Fruit fly (Drosophila melanogaster) whole organism, embryonic: ENCODE data around the gene Lip2.

Experiments
- Aef1 ChIP-seq: fragments of 200-800 bp; sonication (Bioruptor generic); IDR thresholded peaks from 3 replicates; pipeline ENCODE4 v1.3.6; 2022; ENCODE audit warnings: missing biosample characterization, missing genetic modification characterization
- Antp ChIP-seq: fragments of 200-800 bp; sonication (Bioruptor generic); optimal IDR thresholded peaks from 3 replicates; lab custom pipeline; 2016; ENCODE audit warnings: missing biosample characterization, missing genetic modification characterization
- BEAF-32 ChIP-seq: fragments of 200-800 bp; sonication (Bioruptor generic); optimal IDR thresholded peaks from 3 replicates; lab custom pipeline; 2017; ENCODE audit warnings: missing biosample characterization, missing genetic modification characterization, mild to moderate bottlenecking, moderate library complexity, missing genetic modification reagents
- CG10209 ChIP-seq: fragments of 200-800 bp; sonication (Bioruptor generic); optimal IDR thresholded peaks from 3 replicates; lab custom pipeline; 2017; ENCODE audit warnings: missing biosample characterization, mild to moderate bottlenecking, missing genetic modification characterization, missing genetic modification reagents
- CG10654 ChIP-seq: fragments of 200-800 bp; sonication (Bioruptor generic); optimal IDR thresholded peaks from 2 replicates; lab custom pipeline; 2016; ENCODE audit warnings: missing biosample characterization, missing genetic modification characterization
- CG11560 ChIP-seq: fragments of 200-800 bp; sonication (Bioruptor generic); IDR thresholded peaks from 3 replicates; pipeline ENCODE4 v1.3.6; 2022; ENCODE audit warnings: missing biosample characterization, missing genetic modification characterization
- CG12659 ChIP-seq: fragments of 200-800 bp; sonication (Bioruptor generic); optimal IDR thresholded peaks from 3 replicates; lab custom pipeline; 2017; ENCODE audit warnings: mild to moderate bottlenecking, missing biosample characterization, missing genetic modification reagents, missing genetic modification characterization
- CG1529 ChIP-seq: fragments of 200-800 bp; sonication (Bioruptor generic); optimal IDR thresholded peaks from 3 replicates; lab custom pipeline; 2018; ENCODE audit warnings: missing biosample characterization, missing genetic modification characterization
- CG15514 ChIP-seq: fragments of 200-800 bp; sonication (Bioruptor generic); optimal IDR thresholded peaks from 3 replicates; lab custom pipeline; 2017; ENCODE audit warnings: missing biosample characterization, missing genetic modification characterization, mild to moderate bottlenecking, moderate library complexity, missing genetic modification reagents
- CG1603 ChIP-seq: fragments of 200-800 bp; sonication (Bioruptor generic); optimal IDR thresholded peaks from 2 replicates; lab custom pipeline; 2019; ENCODE audit warnings: missing biosample characterization, mild to moderate bottlenecking, missing genetic modification characterization, moderate library complexity
- CG16813 ChIP-seq: fragments of 200-800 bp; sonication (Bioruptor generic); IDR thresholded peaks from 3 replicates; pipeline ENCODE4 v1.3.6; 2022; ENCODE audit warnings: missing biosample characterization, missing genetic modification characterization; ENCODE audit not compliant: partially characterized antibody
- CG17328 ChIP-seq: fragments of 200-800 bp; sonication (Bioruptor generic); IDR thresholded peaks from 2 replicates; pipeline ENCODE4 v1.3.6; 2022; ENCODE audit warnings: missing biosample characterization, missing genetic modification characterization
- CG18262 ChIP-seq: fragments of 200-800 bp; optimal IDR thresholded peaks from 3 replicates; lab custom pipeline; 2019; ENCODE audit warnings: missing biosample characterization, mild to moderate bottlenecking, missing genetic modification characterization, moderate library complexity
- CG2116 ChIP-seq: fragments of 200-800 bp; sonication (Bioruptor generic); optimal IDR thresholded peaks from 3 replicates; lab custom pipeline; 2018; ENCODE audit warnings: missing biosample characterization, mild to moderate bottlenecking, missing genetic modification characterization
- CG31388 ChIP-seq: fragments of 200-800 bp; sonication (Bioruptor generic); optimal IDR thresholded peaks from 2 replicates; lab custom pipeline; 2016; ENCODE audit warnings: missing biosample characterization, missing genetic modification characterization
- CG4617 ChIP-seq: fragments of 200-800 bp; sonication (Bioruptor generic); optimal IDR thresholded peaks from 3 replicates; lab custom pipeline; 2016; ENCODE audit warnings: missing biosample characterization, missing genetic modification characterization, borderline replicate concordance
- CG6791 ChIP-seq: fragments of 200-800 bp; sonication (Bioruptor generic); IDR thresholded peaks from 3 replicates; pipeline ENCODE4 v1.3.6; 2022; ENCODE audit warnings: missing biosample characterization, missing genetic modification characterization; ENCODE audit not compliant: partially characterized antibody
- CG8290 ChIP-seq, 3 experiments: fragments of 200-800 bp; sonication (Bioruptor generic); optimal IDR thresholded peaks; 2 replicates each; lab custom pipeline; 2016 to 2019; ENCODE audit warnings: missing biosample characterization in 3 of 3, missing genetic modification characterization in 3 of 3, mild to moderate bottlenecking in 2 of 3, moderate library complexity in 1 of 3
- CG8359 ChIP-seq: fragments of 200-800 bp; sonication (Bioruptor generic); optimal IDR thresholded peaks from 2 replicates; lab custom pipeline; 2017; ENCODE audit warnings: missing biosample characterization, mild to moderate bottlenecking, missing genetic modification characterization, borderline replicate concordance
- Dll ChIP-seq: fragments of 200-800 bp; sonication (Bioruptor generic); IDR thresholded peaks from 4 replicates; pipeline ENCODE4 v1.3.6; 2022; ENCODE audit warnings: missing biosample characterization, missing genetic modification characterization; ENCODE audit not compliant: partially characterized antibody
- Dp ChIP-seq: fragments of 200-800 bp; sonication (Bioruptor generic); optimal IDR thresholded peaks from 2 replicates; lab custom pipeline; 2018; ENCODE audit warnings: missing biosample characterization, mild to moderate bottlenecking, missing genetic modification characterization, moderate library complexity
- E2f2 ChIP-seq: fragments of 200-800 bp; sonication (Bioruptor generic); IDR thresholded peaks from 2 replicates; pipeline ENCODE4 v1.3.6; 2022; ENCODE audit warnings: missing biosample characterization, missing genetic modification characterization
- Eip74EF ChIP-seq, 2 experiments: fragments of 200-800 bp in 1 of 2; fragments of >200 bp in 1 of 2; sonication (Bioruptor generic) in 1 of 2; optimal IDR thresholded peaks; 2 replicates each; lab custom pipeline; 2017 to 2019; ENCODE audit warnings: missing biosample characterization in 2 of 2, missing genetic modification characterization in 2 of 2, mild to moderate bottlenecking in 1 of 2, moderate library complexity in 1 of 2
- HLH4C ChIP-seq: fragments of 200-800 bp; sonication (Bioruptor generic); IDR thresholded peaks from 3 replicates; pipeline ENCODE4 v1.3.6; 2022; ENCODE audit warnings: missing biosample characterization, missing genetic modification characterization; ENCODE audit not compliant: partially characterized antibody
- MESR4 ChIP-seq: fragments of 200-800 bp; sonication (Bioruptor generic); optimal IDR thresholded peaks from 2 replicates; lab custom pipeline; 2018; ENCODE audit warnings: missing biosample characterization, mild to moderate bottlenecking, missing genetic modification characterization, moderate library complexity
- Myb ChIP-seq: fragments of 200-800 bp; sonication (Bioruptor generic); optimal IDR thresholded peaks from 2 replicates; lab custom pipeline; 2016; ENCODE audit warnings: missing biosample characterization, missing genetic modification characterization
- Nf-YB ChIP-seq: fragments of 200-800 bp; sonication (Bioruptor generic); optimal IDR thresholded peaks from 3 replicates; lab custom pipeline; 2019; ENCODE audit warnings: missing biosample characterization, mild to moderate bottlenecking, missing genetic modification characterization, moderate library complexity
- Opbp ChIP-seq: fragments of 200-800 bp; sonication (Bioruptor generic); IDR thresholded peaks from 3 replicates; pipeline ENCODE4 v1.3.6; 2022; ENCODE audit warnings: missing biosample characterization, missing genetic modification characterization; ENCODE audit not compliant: partially characterized antibody
- Scr ChIP-seq: fragments of 200-800 bp; sonication (Bioruptor generic); IDR thresholded peaks from 2 replicates; pipeline ENCODE4 v1.3.6; 2022; ENCODE audit warnings: missing biosample characterization, missing genetic modification characterization; ENCODE audit not compliant: partially characterized antibody
- Sry-δ ChIP-seq: fragments of 200-800 bp; sonication (Bioruptor generic); optimal IDR thresholded peaks from 2 replicates; lab custom pipeline; 2016; ENCODE audit warnings: missing biosample characterization, missing genetic modification characterization
- YL-1 ChIP-seq: fragments of 200-800 bp; sonication (Bioruptor generic); optimal IDR thresholded peaks from 3 replicates; lab custom pipeline; 2017; ENCODE audit warnings: missing biosample characterization, mild to moderate bottlenecking, missing genetic modification characterization
- amos ChIP-seq: fragments of 200-800 bp; sonication (Bioruptor generic); IDR thresholded peaks from 2 replicates; pipeline ENCODE4 v1.3.6; 2022; ENCODE audit warnings: missing biosample characterization, missing genetic modification characterization; ENCODE audit not compliant: partially characterized antibody
- crp ChIP-seq, 2 experiments: fragments of 200-800 bp; sonication (Bioruptor generic); optimal IDR thresholded peaks; 2 replicates in 1 of 2; 3 replicates in 1 of 2; lab custom pipeline; 2017; ENCODE audit warnings: missing biosample characterization in 2 of 2, missing genetic modification characterization in 2 of 2, mild to moderate bottlenecking in 1 of 2, moderate library complexity in 1 of 2
- ewg ChIP-seq: fragments of 200-800 bp; sonication (Bioruptor generic); optimal IDR thresholded peaks from 3 replicates; lab custom pipeline; 2017; ENCODE audit warnings: mild to moderate bottlenecking, missing biosample characterization, missing genetic modification reagents, missing genetic modification characterization
- gfzf ChIP-seq: fragments of 200-800 bp; sonication (Bioruptor generic); optimal IDR thresholded peaks from 2 replicates; lab custom pipeline; 2016; ENCODE audit warnings: missing biosample characterization, mild to moderate bottlenecking, missing genetic modification characterization, moderate library complexity
- hb ChIP-seq: fragments of 200-800 bp; sonication (Bioruptor generic); IDR thresholded peaks from 3 replicates; pipeline ENCODE4 v1.3.6; 2022; ENCODE audit warnings: missing biosample characterization, missing genetic modification characterization; ENCODE audit not compliant: partially characterized antibody
- hbn ChIP-seq: fragments of 200-800 bp; sonication (Bioruptor generic); IDR thresholded peaks from 2 replicates; pipeline ENCODE4 v1.3.6; 2022; ENCODE audit warnings: missing biosample characterization, missing genetic modification characterization; ENCODE audit not compliant: partially characterized antibody
- nmo ChIP-seq: fragments of 200-800 bp; sonication (Bioruptor generic); optimal IDR thresholded peaks from 2 replicates; lab custom pipeline; 2018; ENCODE audit warnings: missing biosample characterization, mild to moderate bottlenecking, missing genetic modification characterization, moderate library complexity
- phol ChIP-seq: fragments of 200-800 bp; sonication (Bioruptor generic); optimal IDR thresholded peaks from 3 replicates; lab custom pipeline; 2018; ENCODE audit warnings: missing biosample characterization, mild to moderate bottlenecking, missing genetic modification characterization, moderate library complexity
- pzg ChIP-seq: fragments of 200-800 bp; sonication (Bioruptor generic); optimal IDR thresholded peaks from 3 replicates; lab custom pipeline; 2018; ENCODE audit warnings: missing biosample characterization, mild to moderate bottlenecking, missing genetic modification characterization, moderate library complexity
- sna ChIP-seq: fragments of 200-800 bp; sonication (Bioruptor generic); IDR thresholded peaks from 2 replicates; pipeline ENCODE4 v1.3.6; 2022; ENCODE audit warnings: missing biosample characterization, missing genetic modification characterization; ENCODE audit not compliant: partially characterized antibody
- stwl ChIP-seq: fragments of 200-800 bp; sonication (Bioruptor generic); optimal IDR thresholded peaks from 3 replicates; lab custom pipeline; 2018; ENCODE audit warnings: missing biosample characterization, mild to moderate bottlenecking, missing genetic modification characterization, moderate library complexity
- tup ChIP-seq: fragments of 200-800 bp; sonication (Bioruptor generic); optimal IDR thresholded peaks from 2 replicates; lab custom pipeline; 2016; ENCODE audit warnings: missing biosample characterization, mild to moderate bottlenecking, missing genetic modification characterization, moderate library complexity
- twi ChIP-seq: fragments of 200-800 bp; optimal IDR thresholded peaks from 2 replicates; lab custom pipeline; 2019; ENCODE audit warnings: missing biosample characterization, mild to moderate bottlenecking, missing genetic modification characterization, moderate library complexity
- zen2 ChIP-seq: fragments of 200-800 bp; sonication (Bioruptor generic); IDR thresholded peaks from 3 replicates; pipeline ENCODE4 v1.3.6; 2022; ENCODE audit warnings: missing biosample characterization, missing genetic modification characterization; ENCODE audit not compliant: partially characterized antibody

Lip2 gene

DNA sequence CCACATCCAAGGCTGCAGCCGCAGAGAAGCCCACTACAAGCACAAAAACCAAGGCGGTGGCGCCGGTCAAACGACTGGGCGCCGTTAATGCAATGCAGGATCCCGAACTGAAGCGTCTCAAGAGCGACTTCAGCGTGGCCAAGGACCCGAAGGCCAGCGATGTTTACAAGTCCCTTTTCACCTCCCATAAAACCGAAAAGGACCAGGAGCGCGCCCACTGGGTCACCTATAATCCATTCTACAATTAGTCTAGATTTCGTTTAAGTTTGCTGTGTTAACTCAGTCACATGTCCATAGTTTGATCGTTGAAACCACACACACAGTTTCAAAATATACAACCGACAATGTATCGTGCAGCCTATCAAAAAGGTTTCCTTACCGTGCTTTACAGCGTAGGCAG, 20.7 kb upstream of the Lip2 start, which contains the start of gene CG17118:
Gene CG17118 (plus strand): TSS at position 301 of the 400 bp plus-strand sequence.
- TF ChIP-seq Eip74EF (GFP tag; optimal IDR thresholded peaks at IDR 0.05; lab: Kevin White, UChicago) = no peak
- no peak for TF ChIP-seq twi (tag; lab: Kevin White, UChicago)

DNA sequence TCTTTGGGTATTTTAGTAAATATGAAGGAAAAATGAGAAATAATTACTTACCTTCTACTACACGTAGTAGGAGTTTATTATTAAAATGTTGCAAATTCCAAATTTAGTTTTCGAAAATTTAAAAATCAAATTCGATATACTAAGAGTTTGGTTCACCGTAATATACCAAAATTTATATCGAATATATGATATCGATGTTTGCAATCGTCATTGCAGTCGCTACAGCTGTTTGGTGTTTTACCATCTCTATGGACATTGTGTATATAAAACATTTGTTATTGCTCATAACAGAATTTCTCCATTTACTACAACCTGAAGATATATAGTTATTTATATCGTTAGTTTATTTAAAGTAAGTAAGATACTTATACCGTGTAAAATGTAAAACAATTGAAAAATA, 19.5 kb upstream of the Lip2 start, which contains the start of gene CG6443:
Gene CG6443 (plus strand): TSS at position 228 of the 400 bp plus-strand sequence.
- TF ChIP-seq Antp (GFP tag; lab: Kevin White, UChicago) (no peak), phol (tag; lab: Kevin White, UChicago) (peak; percentile 9), Myb (GFP tag; lab: Kevin White, UChicago) (peak; percentile 58), CG18262 (tag; lab: Kevin White, UChicago) (no peak), Dp (GFP tag; lab: Kevin White, UChicago) (peak; percentile 86), Dll (GFP tag; lab: Robert Waterston, UW) (peak; percentile 89), CG8290 (GFP tag; optimal IDR thresholded peaks at IDR 0.05; lab: Kevin White, UChicago) (no peak), CG8290 (tag; optimal IDR thresholded peaks at IDR 0.05; lab: Kevin White, UChicago) (no peak), Aef1 (no peak), hbn (peak; percentile 80), HLH4C (peak; percentile 65), CG31388 (GFP tag; lab: Kevin White, UChicago) (no peak), YL-1 (GFP tag; lab: Kevin White, UChicago) (peak; percentile 3), MESR4 (GFP tag; lab: Kevin White, UChicago) (peak; percentile 30), Opbp (GFP tag; lab: Robert Waterston, UW) (peak; percentile 75; the same call in 2 of the 3 replicates), BEAF-32 (GFP tag; lab: Kevin White, UChicago) (peak; percentile 80), hb (GFP tag; lab: Robert Waterston, UW) (0 out of 3 replicates have a peak, but pooled peaks have one; percentile 20), CG10654 (GFP tag; lab: Kevin White, UChicago) (no peak), CG16813 (GFP tag; lab: Robert Waterston, UW) (peak; percentile 74), nmo (peak; percentile 37), amos (GFP tag; lab: Robert Waterston, UW) (peak; percentile 81), CG11560 (tag; lab: Robert Waterston, UW) (peak; percentile 97), Nf-YB (GFP tag; lab: Kevin White, UChicago) (no peak), CG10209 (GFP tag; lab: Kevin White, UChicago) (no peak), CG2116 (GFP tag; lab: Kevin White, UChicago) (peak; percentile 73), CG8359 (no peak), CG6791 (GFP tag; lab: Robert Waterston, UW) (peak; percentile 74), crp (GFP tag; optimal IDR thresholded peaks at IDR 0.05; lab: Kevin White, UChicago) (peak; percentile 67 to 91), CG1603 (peak; percentile 27), ewg (GFP tag; lab: Kevin White, UChicago) (no peak), stwl (tag; lab: Kevin White, UChicago) (peak; percentile 89), Sry-δ (GFP tag; lab: Kevin White, UChicago) (peak; percentile 90), CG17328 (GFP tag; lab: Robert Waterston, UW) (no peak), Scr (GFP tag; lab: Robert Waterston, UW) (peak; percentile 76), CG12659 (peak; percentile 56), tup (no peak), CG15514 (GFP tag; lab: Kevin White, UChicago) (peak; percentile 68), sna (GFP tag; lab: Robert Waterston, UW) (peak; percentile 88), zen2 (GFP tag; lab: Robert Waterston, UW) (peak; percentile 8; the same call in 1 of the 3 replicates), gfzf (GFP tag; lab: Kevin White, UChicago) (peak; percentile 15), CG4617 (GFP tag; lab: Kevin White, UChicago) (peak; percentile 11), E2f2 (GFP tag; lab: Robert Waterston, UW) (peak; percentile 89), CG1529 (no peak), pzg (GFP tag; lab: Kevin White, UChicago) (peak; percentile 73)
